Worm (Caenorhabditis elegans) whole organism, L2 larva: Measurements from ENCODE around the gene ador-1.
A peak's percentile ranks its signal among the peaks of the same experiment; 100 is the strongest.

Experiments used
- C34F6.9 ChIP-seq: fragments of 150-350 bp; optimal IDR thresholded peaks from 2 replicates; lab custom pipeline; 2014; ENCODE audit warnings: missing biosample characterization, missing genetic modification characterization
- F13H6.1 ChIP-seq: sonication (generic microtip); optimal IDR thresholded peaks from 2 replicates; lab custom pipeline; 2016; ENCODE audit warnings: missing genetic modification characterization, missing compliant biosample characterization
- R02D3.7 ChIP-seq: fragments of 150-350 bp; optimal IDR thresholded peaks from 2 replicates; lab custom pipeline; 2014; ENCODE audit warnings: missing biosample characterization, missing genetic modification characterization
- Y55F3AM.14 ChIP-seq: fragments of 200-800 bp; sonication (Bioruptor generic); optimal IDR thresholded peaks from 2 replicates; lab custom pipeline; 2018; ENCODE audit warnings: mild to moderate bottlenecking, missing genetic modification characterization, missing compliant biosample characterization
- ZK546.5 ChIP-seq: sonication (generic microtip); optimal IDR thresholded peaks from 2 replicates; lab custom pipeline; 2017; ENCODE audit warnings: missing biosample characterization, missing genetic modification characterization
- alr-1 ChIP-seq: fragments of 150-350 bp; optimal IDR thresholded peaks from 2 replicates; lab custom pipeline; 2014; ENCODE audit warnings: missing biosample characterization, missing genetic modification characterization
- aly-2 ChIP-seq: fragments of 150-350 bp; optimal IDR thresholded peaks from 2 replicates; lab custom pipeline; 2014; ENCODE audit warnings: missing biosample characterization, missing genetic modification characterization
- ama-1 ChIP-seq: fragments of 150-350 bp; optimal IDR thresholded peaks from 2 replicates; lab custom pipeline; 2018; ENCODE audit warnings: inconsistent platforms
- blmp-1 ChIP-seq: sonication (generic microtip); optimal IDR thresholded peaks from 2 replicates; lab custom pipeline; 2017; ENCODE audit warnings: missing genetic modification characterization, mild to moderate bottlenecking, missing compliant biosample characterization, antibody characterized with exemption, moderate library complexity; ENCODE audit not compliant: insufficient read depth
- ceh-16 ChIP-seq: fragments of 150-350 bp; optimal IDR thresholded peaks from 2 replicates; lab custom pipeline; 2014; ENCODE audit warnings: missing biosample characterization, missing genetic modification characterization
- ceh-82 ChIP-seq: fragments of 150-350 bp; optimal IDR thresholded peaks from 2 replicates; lab custom pipeline; 2014; ENCODE audit warnings: missing biosample characterization, missing genetic modification characterization
- crh-2 ChIP-seq: sonication (generic microtip); optimal IDR thresholded peaks from 2 replicates; lab custom pipeline; 2017; ENCODE audit warnings: missing biosample characterization, missing genetic modification characterization
- dmd-4 ChIP-seq: sonication (generic microtip); optimal IDR thresholded peaks from 2 replicates; lab custom pipeline; 2017; ENCODE audit warnings: missing biosample characterization, missing genetic modification characterization
- egl-27 ChIP-seq: sonication (generic microtip); optimal IDR thresholded peaks from 3 replicates; lab custom pipeline; 2017; ENCODE audit warnings: missing biosample characterization, missing genetic modification reagents, missing genetic modification characterization
- elt-1 ChIP-seq: fragments of 150-350 bp; optimal IDR thresholded peaks from 2 replicates; lab custom pipeline; 2014; ENCODE audit warnings: missing biosample characterization, missing genetic modification characterization
- elt-3 ChIP-seq: sonication (generic microtip); optimal IDR thresholded peaks from 2 replicates; lab custom pipeline; 2017; ENCODE audit warnings: missing biosample characterization, missing genetic modification characterization
- fos-1 ChIP-seq: fragments of 150-350 bp; optimal IDR thresholded peaks from 2 replicates; lab custom pipeline; 2014; ENCODE audit warnings: missing biosample characterization, missing genetic modification characterization
- gmeb-1 ChIP-seq: fragments of 150-350 bp; optimal IDR thresholded peaks from 2 replicates; lab custom pipeline; 2014; ENCODE audit warnings: missing biosample characterization, missing genetic modification characterization
- lin-11 ChIP-seq: fragments of 150-350 bp; sonication (generic microtip); optimal IDR thresholded peaks from 2 replicates; lab custom pipeline; 2014; ENCODE audit warnings: missing biosample characterization, missing genetic modification characterization, inconsistent platforms, mixed read lengths
- lin-13 ChIP-seq: fragments of 150-350 bp; optimal IDR thresholded peaks from 2 replicates; lab custom pipeline; 2014; ENCODE audit warnings: missing biosample characterization, missing genetic modification reagents, missing genetic modification characterization
- lin-39 ChIP-seq: fragments of 150-350 bp; optimal IDR thresholded peaks from 2 replicates; lab custom pipeline; 2014; ENCODE audit warnings: missing biosample characterization, missing genetic modification reagents, missing genetic modification characterization
- lsy-2 ChIP-seq, 2 experiments: fragments of 150-350 bp in 1 of 2; sonication (generic microtip) in 1 of 2; optimal IDR thresholded peaks; 2 replicates each; lab custom pipeline; 2014 to 2017; ENCODE audit warnings: missing biosample characterization in 2 of 2, missing genetic modification characterization in 2 of 2
- mab-5 ChIP-seq: fragments of 150-350 bp; optimal IDR thresholded peaks from 2 replicates; lab custom pipeline; 2014; ENCODE audit warnings: missing biosample characterization, missing genetic modification characterization
- mbf-1 ChIP-seq: sonication (generic microtip); optimal IDR thresholded peaks from 2 replicates; lab custom pipeline; 2017; ENCODE audit warnings: missing biosample characterization, missing genetic modification characterization
- mdl-1 ChIP-seq, 2 experiments: fragments of 150-350 bp in 1 of 2; sonication (generic microtip) in 1 of 2; optimal IDR thresholded peaks; 2 replicates each; lab custom pipeline; 2017; ENCODE audit warnings: missing biosample characterization in 2 of 2, missing genetic modification characterization in 2 of 2
- nhr-10 ChIP-seq: sonication (generic microtip); optimal IDR thresholded peaks from 2 replicates; lab custom pipeline; 2017; ENCODE audit warnings: missing biosample characterization, missing genetic modification characterization
- nhr-11 ChIP-seq: fragments of 150-350 bp; optimal IDR thresholded peaks from 2 replicates; lab custom pipeline; 2014; ENCODE audit warnings: missing biosample characterization, missing genetic modification characterization
- nhr-12 ChIP-seq: fragments of 150-350 bp; optimal IDR thresholded peaks from 2 replicates; lab custom pipeline; 2014; ENCODE audit warnings: missing biosample characterization, missing genetic modification characterization
- nhr-129 ChIP-seq: fragments of 150-350 bp; optimal IDR thresholded peaks from 2 replicates; lab custom pipeline; 2014; ENCODE audit warnings: missing biosample characterization, missing genetic modification characterization
- nhr-21 ChIP-seq: fragments of 150-350 bp; optimal IDR thresholded peaks from 2 replicates; lab custom pipeline; 2014; ENCODE audit warnings: missing biosample characterization, missing genetic modification characterization
- nhr-23 ChIP-seq: fragments of 150-350 bp; optimal IDR thresholded peaks from 2 replicates; lab custom pipeline; 2014; ENCODE audit warnings: missing biosample characterization, missing genetic modification reagents, missing genetic modification characterization
- nhr-237 ChIP-seq: fragments of 150-350 bp; optimal IDR thresholded peaks from 2 replicates; lab custom pipeline; 2014; ENCODE audit warnings: missing biosample characterization, missing genetic modification characterization
- nhr-25 ChIP-seq: fragments of 150-350 bp; sonication (generic microtip); optimal IDR thresholded peaks from 3 replicates; lab custom pipeline; 2014; ENCODE audit warnings: missing biosample characterization, missing genetic modification characterization
- nhr-6 ChIP-seq: fragments of 150-350 bp; optimal IDR thresholded peaks from 2 replicates; lab custom pipeline; 2014; ENCODE audit warnings: missing biosample characterization, missing genetic modification characterization
- nhr-77 ChIP-seq: fragments of 150-350 bp; optimal IDR thresholded peaks from 2 replicates; lab custom pipeline; 2014; ENCODE audit warnings: missing biosample characterization, missing genetic modification characterization
- peb-1 ChIP-seq: fragments of 150-350 bp; optimal IDR thresholded peaks from 2 replicates; lab custom pipeline; 2014; ENCODE audit warnings: missing biosample characterization, missing genetic modification characterization
- sem-4 ChIP-seq: fragments of 150-350 bp; optimal IDR thresholded peaks from 2 replicates; lab custom pipeline; 2014; ENCODE audit warnings: missing biosample characterization, missing genetic modification reagents, missing genetic modification characterization
- skn-1 ChIP-seq: sonication (generic microtip); optimal IDR thresholded peaks from 2 replicates; lab custom pipeline; 2017; ENCODE audit warnings: missing biosample characterization, missing genetic modification characterization
- sma-3 ChIP-seq: sonication (generic microtip); optimal IDR thresholded peaks from 2 replicates; lab custom pipeline; 2016; ENCODE audit warnings: missing genetic modification reagents, missing genetic modification characterization, missing compliant biosample characterization
- sma-9 ChIP-seq, 2 experiments: fragments of 150-350 bp in 1 of 2; sonication (generic microtip) in 1 of 2; optimal IDR thresholded peaks; 2 replicates each; lab custom pipeline; 2014 to 2016; ENCODE audit warnings: missing genetic modification characterization in 2 of 2, mild to moderate bottlenecking in 1 of 2, missing biosample characterization in 1 of 2, missing compliant biosample characterization in 1 of 2, missing genetic modification reagents in 1 of 2, moderate library complexity in 1 of 2
- snpc-4 ChIP-seq: fragments of 150-350 bp; optimal IDR thresholded peaks from 2 replicates; lab custom pipeline; 2014; ENCODE audit warnings: missing biosample characterization, missing genetic modification characterization
- unc-39 ChIP-seq: fragments of 150-350 bp; optimal IDR thresholded peaks from 2 replicates; lab custom pipeline; 2014; ENCODE audit warnings: missing biosample characterization, missing genetic modification characterization
- unc-55 ChIP-seq: fragments of 150-350 bp; sonication (generic microtip); optimal IDR thresholded peaks from 3 replicates; lab custom pipeline; 2014; ENCODE audit warnings: missing biosample characterization, missing genetic modification reagents, missing genetic modification characterization
- unc-62 ChIP-seq: fragments of 150-350 bp; optimal IDR thresholded peaks from 2 replicates; lab custom pipeline; 2014; ENCODE audit warnings: missing biosample characterization, missing genetic modification reagents, missing genetic modification characterization
- zag-1 ChIP-seq: fragments of 150-350 bp; optimal IDR thresholded peaks from 2 replicates; lab custom pipeline; 2014; ENCODE audit warnings: missing biosample characterization, missing genetic modification characterization
- ztf-1 ChIP-seq: fragments of 200-800 bp; sonication (Bioruptor generic); conservative IDR thresholded peaks from 2 replicates; pipeline ENCODE4 v1.3.6; 2022; ENCODE audit warnings: missing genetic modification characterization, missing compliant biosample characterization
- ztf-4 ChIP-seq: fragments of 150-350 bp; optimal IDR thresholded peaks from 2 replicates; lab custom pipeline; 2014; ENCODE audit warnings: missing biosample characterization, missing genetic modification characterization

Gene ador-1

ce11 chrII:12460602-12461453 lies 41.9 kb downstream of the ador-1 start, which contains the start of gene tag-280:
Gene tag-280 (plus strand): TSS chrII:12460652.
- TF ChIP-seq R02D3.7 (tag; lab: Kevin White, UChicago) = no peak
- TF ChIP-seq nhr-77 (tag; lab: Kevin White, UChicago) = no peak
- TF ChIP-seq mdl-1 (tag; optimal IDR thresholded peaks at IDR 0.05; lab: Kevin White, UChicago) = no peak
- TF ChIP-seq dmd-4 (tag; lab: Kevin White, UChicago) = no peak
- no peak for TF ChIP-seq nhr-237 (tag; lab: Kevin White, UChicago)
- TF ChIP-seq peb-1 (tag; lab: Kevin White, UChicago) = no peak
- no peak for TF ChIP-seq nhr-129 (tag; lab: Kevin White, UChicago)
- no peak for TF ChIP-seq fos-1 (tag; lab: Kevin White, UChicago)
- TF ChIP-seq snpc-4 (tag; lab: Kevin White, UChicago) = no peak
- no peak for TF ChIP-seq ztf-4 (tag; lab: Kevin White, UChicago)
- no peak for TF ChIP-seq elt-3 (tag; lab: Kevin White, UChicago)
- TF ChIP-seq lin-39 (tag; lab: Kevin White, UChicago) = no peak
- no peak for TF ChIP-seq unc-39 (tag; lab: Kevin White, UChicago)
- TF ChIP-seq ama-1 (lab: Kevin White, UChicago) = no peak
- TF ChIP-seq ceh-16 (tag; lab: Kevin White, UChicago) = no peak
- TF ChIP-seq F13H6.1 (tag; lab: Kevin White, UChicago) = no peak
- TF ChIP-seq mab-5 (tag; lab: Kevin White, UChicago) = no peak
- TF ChIP-seq, all 48 proteins: peak for 0

- TF ChIP-seq aly-2 (no peak), nhr-25 (tag; lab: Kevin White, UChicago) (peak; percentile 81), F13H6.1 (tag; lab: Kevin White, UChicago) (peak; percentile 74), peb-1 (tag; lab: Kevin White, UChicago) (no peak), ztf-1 (GFP tag; lab: Robert Waterston, UW) (no peak), sma-3 (peak; percentile 82), C34F6.9 (peak; percentile 85), nhr-23 (no peak), nhr-129 (tag; lab: Kevin White, UChicago) (peak; percentile 40), ama-1 (lab: Kevin White, UChicago) (no peak), ceh-82 (no peak), mbf-1 (no peak), elt-3 (tag; lab: Kevin White, UChicago) (no peak), unc-62 (GFP tag; lab: Kevin White, UChicago) (no peak), zag-1 (tag; lab: Kevin White, UChicago) (peak; percentile 7), alr-1 (tag; lab: Kevin White, UChicago) (no peak), elt-1 (no peak), ZK546.5 (tag; lab: Kevin White, UChicago) (peak; percentile 47), skn-1 (tag; lab: Kevin White, UChicago) (no peak), lin-39 (tag; lab: Kevin White, UChicago) (no peak), nhr-11 (tag; lab: Kevin White, UChicago) (no peak), R02D3.7 (tag; lab: Kevin White, UChicago) (peak; percentile 49), mdl-1 (tag; optimal IDR thresholded peaks at IDR 0.05; lab: Kevin White, UChicago) (peak in 1 of 2 experiments; percentile 14), gmeb-1 (tag; lab: Kevin White, UChicago) (peak; percentile 99), ceh-16 (tag; lab: Kevin White, UChicago) (no peak), lin-11 (tag; lab: Kevin White, UChicago) (peak; percentile 66), nhr-77 (tag; lab: Kevin White, UChicago) (no peak), nhr-12 (no peak), nhr-10 (tag; lab: Kevin White, UChicago) (peak; percentile 41), lin-13 (GFP tag; lab: Kevin White, UChicago) (peak; percentile 85), lsy-2 (tag; optimal IDR thresholded peaks at IDR 0.05; lab: Kevin White, UChicago) (peak; percentile 86 to 92), nhr-21 (peak; percentile 72), crh-2 (tag; lab: Kevin White, UChicago) (peak; percentile 82), egl-27 (tag; lab: Kevin White, UChicago) (peak; percentile 71), dmd-4 (tag; lab: Kevin White, UChicago) (no peak), unc-39 (tag; lab: Kevin White, UChicago) (no peak), nhr-6 (peak; percentile 13), blmp-1 (tag; lab: Kevin White, UChicago) (no peak), fos-1 (tag; lab: Kevin White, UChicago) (no peak), Y55F3AM.14 (GFP tag; lab: Kevin White, UChicago) (no peak), unc-55 (GFP tag; lab: Kevin White, UChicago) (peak; percentile 93), ztf-4 (tag; lab: Kevin White, UChicago) (peak; percentile 36), sem-4 (tag; lab: Kevin White, UChicago) (peak; percentile 58), sma-9 (GFP tag; optimal IDR thresholded peaks at IDR 0.05; lab: Kevin White, UChicago) (peak; percentile 86), sma-9 (tag; optimal IDR thresholded peaks at IDR 0.05; lab: Kevin White, UChicago) (no peak), snpc-4 (tag; lab: Kevin White, UChicago) (peak; percentile 85), nhr-237 (tag; lab: Kevin White, UChicago) (peak; percentile 49)
Measured at ce11 chrII:12459422-12459821, 43.3 kb downstream of the ador-1 start, which contains the start of gene tag-281. Gene tag-281 (plus strand): TSS chrII:12459761.
